Worm (Caenorhabditis elegans) whole organism, L3 larva: ENCODE measurements around the gene F45G2.8.

Experiments
- R02D3.7 ChIP-seq: fragments of 150-350 bp; optimal IDR thresholded peaks from 2 replicates; lab custom pipeline; 2014; ENCODE audit warnings: missing biosample characterization, missing genetic modification characterization
- ZK546.5 ChIP-seq: sonication (generic microtip); optimal IDR thresholded peaks from 2 replicates; lab custom pipeline; 2017; ENCODE audit warnings: missing biosample characterization, missing genetic modification characterization
- aly-2 ChIP-seq: fragments of 150-350 bp; optimal IDR thresholded peaks from 2 replicates; lab custom pipeline; 2014; ENCODE audit warnings: missing biosample characterization, missing genetic modification characterization
- ama-1 ChIP-seq: fragments of 150-350 bp; optimal IDR thresholded peaks from 2 replicates; lab custom pipeline; 2018
- ceh-16 ChIP-seq: sonication (generic microtip); optimal IDR thresholded peaks from 2 replicates; lab custom pipeline; 2017; ENCODE audit warnings: missing biosample characterization, missing genetic modification characterization
- ceh-28 ChIP-seq: fragments of 150-350 bp; optimal IDR thresholded peaks from 2 replicates; lab custom pipeline; 2014; ENCODE audit warnings: missing biosample characterization, missing genetic modification reagents, missing genetic modification characterization
- ceh-9 ChIP-seq: sonication (generic microtip); optimal IDR thresholded peaks from 2 replicates; lab custom pipeline; 2018; ENCODE audit warnings: missing biosample characterization, missing genetic modification characterization
- daf-12 ChIP-seq: fragments of 150-350 bp; optimal IDR thresholded peaks from 2 replicates; lab custom pipeline; 2014; ENCODE audit warnings: missing biosample characterization, missing genetic modification reagents, missing genetic modification characterization
- egl-5 ChIP-seq: fragments of 150-350 bp; optimal IDR thresholded peaks from 2 replicates; lab custom pipeline; 2017; ENCODE audit warnings: missing biosample characterization, missing genetic modification reagents, missing genetic modification characterization, inconsistent platforms
- elt-1 ChIP-seq: fragments of 150-350 bp; optimal IDR thresholded peaks from 2 replicates; lab custom pipeline; 2014; ENCODE audit warnings: missing biosample characterization, missing genetic modification characterization
- elt-2 ChIP-seq: sonication (generic microtip); optimal IDR thresholded peaks from 2 replicates; lab custom pipeline; 2016; ENCODE audit warnings: missing genetic modification reagents, mild to moderate bottlenecking, missing genetic modification characterization, missing compliant biosample characterization
- elt-3 ChIP-seq, 3 experiments: fragments of 150-350 bp in 1 of 3; sonication (generic microtip) in 2 of 3; optimal IDR thresholded peaks; 2 replicates in 2 of 3; 4 replicates in 1 of 3; lab custom pipeline; 2014 to 2017; ENCODE audit warnings: missing biosample characterization in 3 of 3, missing genetic modification characterization in 3 of 3
- eor-1 ChIP-seq, 2 experiments: fragments of 150-350 bp; optimal IDR thresholded peaks; 2 replicates each; lab custom pipeline; 2014 to 2018; ENCODE audit warnings: missing biosample characterization in 2 of 2, missing genetic modification characterization in 2 of 2
- fkh-2 ChIP-seq: fragments of 150-350 bp; optimal IDR thresholded peaks from 2 replicates; lab custom pipeline; 2014; ENCODE audit warnings: missing biosample characterization, missing genetic modification reagents, missing genetic modification characterization
- fos-1 ChIP-seq: fragments of 150-350 bp; optimal IDR thresholded peaks from 2 replicates; lab custom pipeline; 2014; ENCODE audit warnings: missing biosample characterization, missing genetic modification characterization
- hmg-11 ChIP-seq: sonication (generic microtip); optimal IDR thresholded peaks from 2 replicates; lab custom pipeline; 2016; ENCODE audit warnings: missing genetic modification characterization, missing compliant biosample characterization
- lin-15B ChIP-seq: fragments of 150-350 bp; optimal IDR thresholded peaks from 2 replicates; lab custom pipeline; 2014; ENCODE audit warnings: missing biosample characterization, missing genetic modification characterization
- lin-39 ChIP-seq: fragments of 150-350 bp; optimal IDR thresholded peaks from 2 replicates; lab custom pipeline; 2018; ENCODE audit warnings: missing biosample characterization, missing genetic modification reagents, missing genetic modification characterization
- mdl-1 ChIP-seq: fragments of 150-350 bp; optimal IDR thresholded peaks from 2 replicates; lab custom pipeline; 2014; ENCODE audit warnings: missing biosample characterization, missing genetic modification characterization
- nhr-11 ChIP-seq: fragments of 150-350 bp; optimal IDR thresholded peaks from 2 replicates; lab custom pipeline; 2014; ENCODE audit warnings: missing biosample characterization, missing genetic modification characterization
- nhr-23 ChIP-seq: fragments of 150-350 bp; optimal IDR thresholded peaks from 2 replicates; lab custom pipeline; 2014; ENCODE audit warnings: missing biosample characterization, missing genetic modification reagents, missing genetic modification characterization
- nhr-237 ChIP-seq: fragments of 150-350 bp; optimal IDR thresholded peaks from 2 replicates; lab custom pipeline; 2014; ENCODE audit warnings: missing biosample characterization, missing genetic modification characterization
- nhr-25 ChIP-seq: sonication (generic microtip); optimal IDR thresholded peaks from 2 replicates; lab custom pipeline; 2017; ENCODE audit warnings: missing biosample characterization, missing genetic modification characterization
- nhr-43 ChIP-seq: sonication (generic microtip); optimal IDR thresholded peaks from 2 replicates; lab custom pipeline; 2016; ENCODE audit warnings: mild to moderate bottlenecking, missing genetic modification characterization, missing compliant biosample characterization; ENCODE audit not compliant: poor library complexity, severe bottlenecking
- nhr-67 ChIP-seq: fragments of 150-350 bp; optimal IDR thresholded peaks from 2 replicates; lab custom pipeline; 2014; ENCODE audit warnings: missing biosample characterization, missing genetic modification characterization
- nhr-76 ChIP-seq: fragments of 150-350 bp; sonication (generic microtip); optimal IDR thresholded peaks from 5 replicates; lab custom pipeline; 2014; ENCODE audit warnings: missing biosample characterization, missing genetic modification characterization
- nhr-77 ChIP-seq: fragments of 150-350 bp; optimal IDR thresholded peaks from 2 replicates; lab custom pipeline; 2014; ENCODE audit warnings: missing biosample characterization, missing genetic modification characterization
- pqm-1 ChIP-seq: fragments of 150-350 bp; optimal IDR thresholded peaks from 2 replicates; lab custom pipeline; 2017; ENCODE audit warnings: missing biosample characterization, missing genetic modification characterization, inconsistent platforms
- skn-1 ChIP-seq: fragments of 150-350 bp; optimal IDR thresholded peaks from 2 replicates; lab custom pipeline; 2014; ENCODE audit warnings: missing biosample characterization, missing genetic modification characterization
- snpc-4 ChIP-seq: fragments of 150-350 bp; optimal IDR thresholded peaks from 2 replicates; lab custom pipeline; 2014; ENCODE audit warnings: missing biosample characterization, missing genetic modification characterization
- tbx-2 ChIP-seq: sonication (generic microtip); optimal IDR thresholded peaks from 2 replicates; lab custom pipeline; 2016; ENCODE audit warnings: mild to moderate bottlenecking, missing genetic modification characterization, missing compliant biosample characterization
- unc-39 ChIP-seq: sonication (generic microtip); optimal IDR thresholded peaks from 4 replicates; lab custom pipeline; 2017; ENCODE audit warnings: missing biosample characterization, missing genetic modification characterization
- unc-62 ChIP-seq: fragments of 150-350 bp; sonication (generic microtip); optimal IDR thresholded peaks from 4 replicates; lab custom pipeline; 2014; ENCODE audit warnings: missing biosample characterization, missing genetic modification reagents, missing genetic modification characterization
- ztf-11 ChIP-seq: fragments of 150-350 bp; optimal IDR thresholded peaks from 2 replicates; lab custom pipeline; 2014; ENCODE audit warnings: missing biosample characterization, missing genetic modification characterization
- ztf-4 ChIP-seq: fragments of 150-350 bp; optimal IDR thresholded peaks from 2 replicates; lab custom pipeline; 2014; ENCODE audit warnings: missing biosample characterization, missing genetic modification characterization

Gene F45G2.8

DNA sequence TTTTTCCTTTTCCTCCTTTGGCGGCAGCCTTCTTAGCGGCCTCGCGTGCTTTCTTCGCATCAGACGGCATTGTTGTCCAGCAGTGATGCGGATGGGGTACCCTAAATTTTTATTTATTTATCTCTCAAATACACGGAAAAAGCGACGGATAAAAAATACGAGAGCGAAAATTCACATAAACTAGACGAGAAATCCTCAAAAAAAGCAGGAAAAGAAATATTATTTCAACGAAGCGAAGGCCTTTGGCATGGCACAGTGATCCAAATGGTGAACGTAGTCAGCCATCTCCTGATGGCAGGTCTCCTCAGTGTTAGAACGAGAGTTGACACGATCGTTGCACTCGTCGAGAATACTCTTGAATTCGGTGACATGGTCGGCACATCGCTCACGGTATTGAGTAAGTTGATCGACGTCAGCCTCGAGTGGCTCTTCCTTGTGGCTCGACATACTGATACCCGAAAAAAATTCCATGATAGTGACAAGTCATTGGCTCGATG lies 26.7 kb upstream of the F45G2.8 start, which contains the start of the genes abcf-2 and T27E9.2:
abcf-2 (minus strand) TSS at position 101 of the 497 bp plus-strand sequence.
T27E9.2 (minus strand) TSS at position 447 of the 497 bp plus-strand sequence.
- TF ChIP-seq unc-39 (tag; lab: Kevin White, UChicago) (no peak), R02D3.7 (tag; lab: Kevin White, UChicago) (no peak), ztf-11 (tag; lab: Kevin White, UChicago) (no peak), elt-2 (tag; lab: Kevin White, UChicago) (no peak), snpc-4 (tag; lab: Kevin White, UChicago) (no peak), nhr-43 (tag; lab: Kevin White, UChicago) (no peak), lin-15B (no peak), ZK546.5 (tag; lab: Kevin White, UChicago) (no peak), nhr-77 (tag; lab: Kevin White, UChicago) (no peak), nhr-25 (tag; lab: Kevin White, UChicago) (no peak), nhr-76 (tag; lab: Kevin White, UChicago) (no peak), nhr-23 (no peak), ama-1 (lab: Kevin White, UChicago) (no peak), fkh-2 (no peak), nhr-237 (tag; lab: Kevin White, UChicago) (no peak), egl-5 (tag; lab: Kevin White, UChicago) (no peak), ztf-4 (tag; lab: Kevin White, UChicago) (no peak)
- TF ChIP-seq, all 47 proteins: peak for 0

DNA sequence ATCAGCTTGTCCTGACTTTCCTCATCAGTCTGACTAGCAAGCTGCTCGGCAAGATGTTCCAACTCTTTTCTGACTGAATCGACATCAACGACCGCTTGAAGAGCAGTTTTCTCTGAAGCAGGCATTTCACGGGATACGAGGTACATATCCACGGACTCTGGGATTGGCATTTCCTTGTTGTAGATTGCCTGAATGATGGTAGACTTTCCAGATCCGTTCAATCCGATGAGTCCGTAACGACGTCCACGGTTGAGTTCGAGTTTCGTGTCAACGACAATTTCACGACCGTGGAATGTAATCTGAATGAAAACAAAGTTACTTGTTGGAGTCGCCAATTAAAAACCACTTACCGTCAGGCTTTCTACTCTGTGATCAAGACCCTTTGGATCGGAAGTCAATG lies 26.1 kb upstream of the F45G2.8 start:
- TF ChIP-seq ZK546.5 (tag; lab: Kevin White, UChicago) (no peak), aly-2 (no peak), hmg-11 (tag; lab: Kevin White, UChicago) (no peak), ztf-11 (tag; lab: Kevin White, UChicago) (no peak), skn-1 (tag; lab: Kevin White, UChicago) (no peak)

DNA sequence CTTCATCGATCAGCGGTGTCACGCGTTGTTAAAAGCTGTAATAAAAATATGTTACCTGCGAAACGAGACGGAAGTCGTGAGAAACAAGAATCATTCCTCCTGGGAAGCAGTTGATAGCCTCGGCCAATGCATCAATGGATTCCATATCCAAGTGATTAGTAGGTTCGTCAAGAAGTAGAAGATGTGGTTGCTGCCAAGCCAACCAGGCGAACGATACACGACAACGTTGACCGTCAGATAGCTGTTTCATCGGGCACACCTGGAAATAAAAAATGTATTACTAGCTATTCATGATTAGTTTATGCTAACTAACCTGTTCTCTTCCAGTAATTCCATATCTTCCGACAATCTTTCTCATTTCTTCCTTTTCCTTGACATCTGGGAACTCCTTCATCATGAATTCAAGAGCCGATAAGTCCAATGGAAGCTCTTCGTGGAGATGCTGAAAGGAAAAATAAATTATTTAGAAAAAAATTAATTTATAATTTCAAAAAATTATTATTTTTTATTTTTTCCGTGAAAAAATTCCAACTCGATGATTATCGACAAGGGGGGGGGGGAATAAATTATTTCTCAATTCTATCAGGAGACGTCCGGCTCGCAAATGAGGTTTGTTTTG lies 23.6 kb upstream of the F45G2.8 start, which contains the start of gene tag-164:
tag-164 (plus strand) TSS at position 569 of the 619 bp plus-strand sequence.
- no peak for TF ChIP-seq nhr-77 (tag; lab: Kevin White, UChicago)
- no peak for TF ChIP-seq nhr-76 (tag; lab: Kevin White, UChicago)
- TF ChIP-seq ama-1 (lab: Kevin White, UChicago) = no peak
- no peak for TF ChIP-seq lin-39
- no peak for TF ChIP-seq pqm-1 (tag; lab: Kevin White, UChicago)
- TF ChIP-seq elt-2 (tag; lab: Kevin White, UChicago) = no peak

DNA sequence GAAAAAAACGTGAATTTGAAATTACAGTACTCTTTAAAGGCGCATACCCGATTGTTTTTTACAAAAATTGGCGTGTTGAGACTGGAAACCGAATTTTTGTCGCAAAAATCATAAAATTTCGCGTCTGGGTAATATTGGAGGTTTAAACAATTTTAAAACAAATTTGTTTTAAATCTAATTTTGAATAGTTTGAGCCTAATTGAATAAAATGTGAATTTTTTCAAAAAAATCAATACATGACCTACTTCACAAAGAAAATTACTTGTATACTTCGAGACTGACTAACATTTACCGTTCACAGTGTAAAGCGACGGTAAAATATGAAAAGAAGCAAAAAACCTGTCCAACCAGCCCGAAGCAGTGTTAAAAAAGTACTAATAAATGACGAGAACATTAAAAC lies 21.8 kb upstream of the F45G2.8 start:
- no peak for TF ChIP-seq pqm-1 (tag; lab: Kevin White, UChicago)
- TF ChIP-seq nhr-25 (tag; lab: Kevin White, UChicago) = no peak
- peak; percentile 7 for TF ChIP-seq ama-1 (lab: Kevin White, UChicago)
- no peak for TF ChIP-seq nhr-76 (tag; lab: Kevin White, UChicago)
- no peak for TF ChIP-seq eor-1 (tag; optimal IDR thresholded peaks at IDR 0.05; lab: Kevin White, UChicago)
- TF ChIP-seq tbx-2 = no peak
- TF ChIP-seq nhr-77 (tag; lab: Kevin White, UChicago) = no peak
- peak; percentile 58 for TF ChIP-seq ceh-28 (tag; lab: Kevin White, UChicago)
- no peak for TF ChIP-seq mdl-1 (tag; lab: Kevin White, UChicago)
- TF ChIP-seq daf-12 = no peak
- TF ChIP-seq ceh-16 (tag; lab: Kevin White, UChicago) = no peak
- no peak for TF ChIP-seq elt-1 (tag; lab: Kevin White, UChicago)
- peak; percentile 5 for TF ChIP-seq nhr-23
- no peak for TF ChIP-seq fos-1 (tag; lab: Kevin White, UChicago)
- TF ChIP-seq unc-62 = no peak
- TF ChIP-seq nhr-11 (tag; lab: Kevin White, UChicago) = no peak
- TF ChIP-seq elt-3 (tag; optimal IDR thresholded peaks at IDR 0.05; lab: Kevin White, UChicago) = no peak
- TF ChIP-seq nhr-67 (tag; lab: Kevin White, UChicago) = no peak
- no peak for TF ChIP-seq ceh-9 (tag; lab: Kevin White, UChicago)
